Fruit fly (Drosophila melanogaster) whole organism, prepupa: ENCODE measurements around the gene slf.

Source experiments
- Blimp-1 ChIP-seq: fragments of 200-800 bp; sonication (Bioruptor generic); optimal IDR thresholded peaks from 3 replicates; lab custom pipeline; 2017; ENCODE audit warnings: missing biosample characterization, missing genetic modification characterization, mild to moderate bottlenecking, moderate library complexity, missing genetic modification reagents
- CG10631 ChIP-seq: fragments of 200-800 bp; sonication (Bioruptor generic); optimal IDR thresholded peaks from 2 replicates; lab custom pipeline; 2016; ENCODE audit warnings: missing biosample characterization, missing genetic modification characterization
- CG11294 ChIP-seq: fragments of 200-800 bp; sonication (Bioruptor generic); IDR thresholded peaks from 2 replicates; pipeline ENCODE4 v1.3.6; 2022; ENCODE audit warnings: missing biosample characterization, missing genetic modification characterization
- CG11762 ChIP-seq: fragments of 200-800 bp; sonication (Bioruptor generic); optimal IDR thresholded peaks from 3 replicates; lab custom pipeline; 2016; ENCODE audit warnings: missing biosample characterization, missing genetic modification characterization; ENCODE audit not compliant: insufficient read depth
- CG15336 ChIP-seq: fragments of 200-800 bp; sonication (Bioruptor generic); IDR thresholded peaks from 2 replicates; pipeline ENCODE4 v1.3.6; 2022; ENCODE audit warnings: missing biosample characterization, missing genetic modification characterization
- CG1621 ChIP-seq: fragments of 200-800 bp; sonication (Bioruptor generic); optimal IDR thresholded peaks from 3 replicates; lab custom pipeline; 2018; ENCODE audit warnings: missing biosample characterization, mild to moderate bottlenecking, missing genetic modification characterization
- CG3032 ChIP-seq: fragments of 200-800 bp; optimal IDR thresholded peaks from 2 replicates; lab custom pipeline; 2019; ENCODE audit warnings: missing biosample characterization, mild to moderate bottlenecking, missing genetic modification characterization, moderate library complexity
- CG31627 ChIP-seq: fragments of 200-800 bp; sonication (Bioruptor generic); optimal IDR thresholded peaks from 3 replicates; lab custom pipeline; 2016; ENCODE audit warnings: missing biosample characterization, missing genetic modification characterization
- CG32006 ChIP-seq: fragments of 200-800 bp; sonication (Bioruptor generic); optimal IDR thresholded peaks from 3 replicates; lab custom pipeline; 2017; ENCODE audit warnings: missing biosample characterization, mild to moderate bottlenecking, missing genetic modification characterization
- CG3919 ChIP-seq: fragments of 200-800 bp; sonication (Bioruptor generic); optimal IDR thresholded peaks from 3 replicates; lab custom pipeline; 2016; ENCODE audit warnings: missing biosample characterization, missing genetic modification characterization
- CG4318 ChIP-seq: fragments of 200-800 bp; sonication (Bioruptor generic); optimal IDR thresholded peaks from 3 replicates; lab custom pipeline; 2017; ENCODE audit warnings: missing biosample characterization, mild to moderate bottlenecking, missing genetic modification characterization
- CG6792 ChIP-seq: fragments of 200-800 bp; sonication (Bioruptor generic); optimal IDR thresholded peaks from 3 replicates; lab custom pipeline; 2016; ENCODE audit warnings: missing biosample characterization, missing genetic modification characterization
- CG6808 ChIP-seq: fragments of 200-800 bp; sonication (Bioruptor generic); optimal IDR thresholded peaks from 3 replicates; lab custom pipeline; 2017; ENCODE audit warnings: missing biosample characterization, missing genetic modification characterization, mild to moderate bottlenecking, moderate library complexity, missing genetic modification reagents
- CG8632 ChIP-seq: fragments of 200-800 bp; sonication (Bioruptor generic); optimal IDR thresholded peaks from 3 replicates; lab custom pipeline; 2016; ENCODE audit warnings: missing biosample characterization, missing genetic modification characterization
- CG9139 ChIP-seq: fragments of 200-800 bp; sonication (Bioruptor generic); optimal IDR thresholded peaks from 3 replicates; lab custom pipeline; 2017; ENCODE audit warnings: missing biosample characterization, mild to moderate bottlenecking, missing genetic modification characterization
- Eip78C ChIP-seq: fragments of 200-800 bp; sonication (Bioruptor generic); peaks from one replicate; lab custom pipeline; 2016; ENCODE audit warnings: missing biosample characterization, missing genetic modification characterization
- Eip93F ChIP-seq: fragments of 200-800 bp; sonication (Bioruptor generic); optimal IDR thresholded peaks from 2 replicates; lab custom pipeline; 2016; ENCODE audit warnings: missing biosample characterization, mild to moderate bottlenecking, missing genetic modification characterization
- Ets21C ChIP-seq: fragments of 200-800 bp; sonication (Bioruptor generic); optimal IDR thresholded peaks from 3 replicates; lab custom pipeline; 2016; ENCODE audit warnings: missing biosample characterization, missing genetic modification characterization
- Ets96B ChIP-seq: fragments of 200-800 bp; optimal IDR thresholded peaks from 2 replicates; lab custom pipeline; 2019; ENCODE audit warnings: missing biosample characterization, mild to moderate bottlenecking, missing genetic modification characterization, moderate library complexity
- Gug ChIP-seq: fragments of 200-800 bp; sonication (Bioruptor generic); IDR thresholded peaks from 2 replicates; pipeline ENCODE4 v1.3.6; 2022; ENCODE audit warnings: missing biosample characterization, missing genetic modification characterization
- Hr38 ChIP-seq: sonication (Bioruptor generic); optimal IDR thresholded peaks from 2 replicates; lab custom pipeline; 2016; ENCODE audit warnings: missing biosample characterization, missing genetic modification characterization
- Hr39 ChIP-seq: fragments of 200-800 bp; sonication (Bioruptor generic); optimal IDR thresholded peaks from 2 replicates; lab custom pipeline; 2016; ENCODE audit warnings: missing biosample characterization, missing genetic modification characterization
- Lpt ChIP-seq: fragments of 200-800 bp; sonication (Bioruptor generic); optimal IDR thresholded peaks from 3 replicates; lab custom pipeline; 2016; ENCODE audit warnings: missing biosample characterization, missing genetic modification characterization
- OdsH ChIP-seq: fragments of 200-800 bp; sonication (Bioruptor generic); optimal IDR thresholded peaks from 3 replicates; lab custom pipeline; 2016; ENCODE audit warnings: missing biosample characterization, missing genetic modification characterization
- Sox102F ChIP-seq: fragments of 200-800 bp; sonication (Bioruptor generic); optimal IDR thresholded peaks from 2 replicates; lab custom pipeline; 2016; ENCODE audit warnings: missing biosample characterization, mild to moderate bottlenecking, missing genetic modification characterization
- Sox15 ChIP-seq: fragments of 200-800 bp; sonication (Bioruptor generic); optimal IDR thresholded peaks from 3 replicates; lab custom pipeline; 2016; ENCODE audit warnings: missing biosample characterization, missing genetic modification characterization
- achi ChIP-seq: fragments of 200-800 bp; sonication (Bioruptor generic); optimal IDR thresholded peaks from 3 replicates; lab custom pipeline; 2016; ENCODE audit warnings: missing biosample characterization, missing genetic modification characterization
- cyc ChIP-seq: fragments of 200-800 bp; sonication (Bioruptor generic); optimal IDR thresholded peaks from 3 replicates; lab custom pipeline; 2016; ENCODE audit warnings: missing biosample characterization, missing genetic modification characterization
- dac ChIP-seq: fragments of 200-800 bp; sonication (Bioruptor generic); optimal IDR thresholded peaks from 2 replicates; lab custom pipeline; 2017; ENCODE audit warnings: missing biosample characterization, mild to moderate bottlenecking, missing genetic modification characterization
- dsx ChIP-seq: fragments of 200-800 bp; optimal IDR thresholded peaks from 3 replicates; lab custom pipeline; 2019; ENCODE audit warnings: missing biosample characterization, mild to moderate bottlenecking, missing genetic modification characterization, moderate library complexity; ENCODE audit not compliant: poor library complexity, severe bottlenecking
- eg ChIP-seq: fragments of 200-800 bp; sonication (Bioruptor generic); IDR thresholded peaks from 3 replicates; pipeline ENCODE4 v1.3.6; 2022; ENCODE audit warnings: missing biosample characterization, missing genetic modification characterization
- fd59A ChIP-seq: fragments of 200-800 bp; sonication (Bioruptor generic); optimal IDR thresholded peaks from 2 replicates; lab custom pipeline; 2017; ENCODE audit warnings: missing biosample characterization, mild to moderate bottlenecking, missing genetic modification characterization, missing genetic modification reagents
- salr ChIP-seq, 2 experiments: fragments of 200-800 bp; sonication (Bioruptor generic); optimal IDR thresholded peaks; 3 replicates each; lab custom pipeline; 2016 to 2018; ENCODE audit warnings: missing biosample characterization in 2 of 2, missing genetic modification characterization in 2 of 2, mild to moderate bottlenecking in 1 of 2
- spab ChIP-seq: fragments of 200-800 bp; sonication (Bioruptor generic); optimal IDR thresholded peaks from 2 replicates; lab custom pipeline; 2017; ENCODE audit warnings: missing biosample characterization, mild to moderate bottlenecking, missing genetic modification characterization, missing genetic modification reagents
- ss ChIP-seq, 2 experiments: fragments of 200-800 bp; sonication (Bioruptor generic); optimal IDR thresholded peaks; 2 replicates in 1 of 2; 3 replicates in 1 of 2; lab custom pipeline; 2017 to 2018; ENCODE audit warnings: mild to moderate bottlenecking in 2 of 2, missing biosample characterization in 2 of 2, missing genetic modification characterization in 2 of 2, moderate library complexity in 1 of 2
- svp ChIP-seq: fragments of 200-800 bp; sonication (Bioruptor generic); peaks from one replicate; lab custom pipeline; 2016; ENCODE audit warnings: missing biosample characterization, missing genetic modification characterization
- topi ChIP-seq: fragments of 200-800 bp; sonication (Bioruptor generic); optimal IDR thresholded peaks from 3 replicates; lab custom pipeline; 2016; ENCODE audit warnings: missing biosample characterization, missing genetic modification characterization

slf gene

dm6 chr2L:4825695-4826094 is 24.0 kb upstream of the slf start:
- no peak for TF ChIP-seq CG11762 (GFP tag; lab: Kevin White, UChicago)
- TF ChIP-seq Eip78C (GFP tag; lab: Kevin White, UChicago) = peak; percentile 34
- peak; percentile 6 for TF ChIP-seq Blimp-1 (GFP tag; lab: Kevin White, UChicago)
- TF ChIP-seq ss (GFP tag; optimal IDR thresholded peaks at IDR 0.05; lab: Kevin White, UChicago) = peak in 1 of 2 experiments; percentile 90
- no peak for TF ChIP-seq Hr38 (GFP tag; lab: Kevin White, UChicago)
- TF ChIP-seq topi (GFP tag; lab: Kevin White, UChicago) = no peak

dm6 chr2L:4823797-4824196 is 22.1 kb upstream of the slf start:
- no peak for TF ChIP-seq Sox102F (GFP tag; lab: Kevin White, UChicago)
- TF ChIP-seq CG11762 (GFP tag; lab: Kevin White, UChicago) = no peak
- TF ChIP-seq achi (GFP tag; lab: Kevin White, UChicago) = no peak
- TF ChIP-seq Gug (GFP tag; lab: Robert Waterston, UW) = no peak
- TF ChIP-seq, all 60 proteins: peak for 0

- TF ChIP-seq CG1621 (tag; lab: Kevin White, UChicago) (no peak), Eip93F (GFP tag; lab: Kevin White, UChicago) (no peak), achi (GFP tag; lab: Kevin White, UChicago) (no peak), OdsH (GFP tag; lab: Kevin White, UChicago) (no peak), spab (GFP tag; lab: Kevin White, UChicago) (no peak), CG15336 (no peak), CG11762 (GFP tag; lab: Kevin White, UChicago) (no peak), svp (GFP tag; lab: Kevin White, UChicago) (no peak), Hr39 (no peak), Blimp-1 (GFP tag; lab: Kevin White, UChicago) (no peak), Hr38 (GFP tag; lab: Kevin White, UChicago) (no peak), CG31627 (GFP tag; lab: Kevin White, UChicago) (no peak), Sox15 (GFP tag; lab: Kevin White, UChicago) (no peak), CG8632 (GFP tag; lab: Kevin White, UChicago) (no peak), CG6808 (GFP tag; lab: Kevin White, UChicago) (no peak), CG32006 (no peak), CG3919 (GFP tag; lab: Kevin White, UChicago) (no peak), CG11294 (no peak), salr (GFP tag; optimal IDR thresholded peaks at IDR 0.05; lab: Kevin White, UChicago) (no peak), Gug (GFP tag; lab: Robert Waterston, UW) (no peak)
- TF ChIP-seq, all 60 proteins: peak for 0
These were observed 20.5 kb upstream of the slf start for dm6 chr2L:4822258-4822657.

- TF ChIP-seq fd59A (no peak), CG6792 (GFP tag; lab: Kevin White, UChicago) (no peak), CG10631 (GFP tag; lab: Kevin White, UChicago) (no peak), dac (GFP tag; lab: Kevin White, UChicago) (no peak), dsx (GFP tag; lab: Kevin White, UChicago) (no peak), Gug (GFP tag; lab: Robert Waterston, UW) (no peak), CG9139 (GFP tag; lab: Kevin White, UChicago) (no peak), Lpt (GFP tag; lab: Kevin White, UChicago) (no peak), CG31627 (GFP tag; lab: Kevin White, UChicago) (no peak), eg (GFP tag; lab: Robert Waterston, UW) (no peak), CG4318 (GFP tag; lab: Kevin White, UChicago) (no peak), Ets96B (tag; lab: Kevin White, UChicago) (no peak), CG11294 (no peak), CG3032 (tag; lab: Kevin White, UChicago) (no peak), spab (GFP tag; lab: Kevin White, UChicago) (no peak), achi (GFP tag; lab: Kevin White, UChicago) (no peak), cyc (GFP tag; lab: Kevin White, UChicago) (no peak), Ets21C (GFP tag; lab: Kevin White, UChicago) (no peak), Hr39 (no peak)
These were observed 20.0 kb upstream of the slf start, which contains the start of gene CG15628 for dm6 chr2L:4821757-4822156. Gene CG15628 (plus strand): TSS chr2L:4821774.
